Fruit fly (Drosophila melanogaster) whole organism, embryonic: ENCODE results near the gene CG1703.

Source experiments
- ATbp ChIP-seq: fragments of 200-800 bp; sonication (Bioruptor generic); optimal IDR thresholded peaks from 2 replicates; lab custom pipeline; 2017; ENCODE audit warnings: missing biosample characterization, mild to moderate bottlenecking, missing genetic modification characterization, missing genetic modification reagents
- Atf3 ChIP-seq: fragments of 200-800 bp; sonication (Bioruptor generic); optimal IDR thresholded peaks from 3 replicates; lab custom pipeline; 2016; ENCODE audit warnings: missing biosample characterization, missing genetic modification characterization
- Atf6 ChIP-seq: fragments of 200-800 bp; sonication (Bioruptor generic); IDR thresholded peaks from 2 replicates; pipeline ENCODE4 v1.3.6; 2022; ENCODE audit warnings: missing biosample characterization, missing genetic modification characterization
- CG10147 ChIP-seq: fragments of 200-800 bp; sonication (Bioruptor generic); optimal IDR thresholded peaks from 2 replicates; lab custom pipeline; 2019; ENCODE audit warnings: missing biosample characterization, mild to moderate bottlenecking, missing genetic modification characterization, moderate library complexity
- CG10431 ChIP-seq: fragments of 200-800 bp; sonication (Bioruptor generic); optimal IDR thresholded peaks from 3 replicates; lab custom pipeline; 2018; ENCODE audit warnings: missing biosample characterization, mild to moderate bottlenecking, missing genetic modification characterization
- CG13123 ChIP-seq: fragments of 200-800 bp; sonication (Bioruptor generic); optimal IDR thresholded peaks from 2 replicates; lab custom pipeline; 2016; ENCODE audit warnings: missing biosample characterization, missing genetic modification characterization
- CG13296 ChIP-seq: fragments of 200-800 bp; sonication (Bioruptor generic); optimal IDR thresholded peaks from 3 replicates; lab custom pipeline; 2018; ENCODE audit warnings: missing biosample characterization, mild to moderate bottlenecking, missing genetic modification characterization
- CG13775 ChIP-seq: fragments of 200-800 bp; sonication (Bioruptor generic); optimal IDR thresholded peaks from 3 replicates; lab custom pipeline; 2017; ENCODE audit warnings: missing biosample characterization, mild to moderate bottlenecking, missing genetic modification characterization
- CG1529 ChIP-seq: fragments of 200-800 bp; sonication (Bioruptor generic); optimal IDR thresholded peaks from 3 replicates; lab custom pipeline; 2018; ENCODE audit warnings: missing biosample characterization, missing genetic modification characterization
- CG17328 ChIP-seq: fragments of 200-800 bp; sonication (Bioruptor generic); IDR thresholded peaks from 2 replicates; pipeline ENCODE4 v1.3.6; 2022; ENCODE audit warnings: missing biosample characterization, missing genetic modification characterization
- CG17802 ChIP-seq: fragments of 200-800 bp; sonication (Bioruptor generic); optimal IDR thresholded peaks from 2 replicates; lab custom pipeline; 2018; ENCODE audit warnings: missing biosample characterization, mild to moderate bottlenecking, missing genetic modification characterization, moderate library complexity
- CG18619 ChIP-seq: fragments of 200-800 bp; sonication (Bioruptor generic); optimal IDR thresholded peaks from 3 replicates; lab custom pipeline; 2017; ENCODE audit warnings: missing biosample characterization, mild to moderate bottlenecking, missing genetic modification characterization
- CG2875 ChIP-seq: fragments of 200-800 bp; sonication (Bioruptor generic); optimal IDR thresholded peaks from 2 replicates; lab custom pipeline; 2017; ENCODE audit warnings: missing biosample characterization, mild to moderate bottlenecking, missing genetic modification characterization, missing genetic modification reagents
- CG31224 ChIP-seq: fragments of 200-800 bp; sonication (Bioruptor generic); IDR thresholded peaks from 2 replicates; pipeline ENCODE4 v1.3.6; 2022; ENCODE audit warnings: missing biosample characterization, missing genetic modification characterization
- CG3163 ChIP-seq: fragments of 200-800 bp; sonication (Bioruptor generic); optimal IDR thresholded peaks from 3 replicates; lab custom pipeline; 2016; ENCODE audit warnings: missing biosample characterization, missing genetic modification characterization
- CG32772 ChIP-seq: fragments of 200-800 bp; sonication (Bioruptor generic); IDR thresholded peaks from 2 replicates; pipeline ENCODE4 v1.3.6; 2022; ENCODE audit warnings: missing biosample characterization, missing genetic modification characterization
- CG33557 ChIP-seq: fragments of 200-800 bp; sonication (Bioruptor generic); optimal IDR thresholded peaks from 2 replicates; lab custom pipeline; 2019; ENCODE audit warnings: missing biosample characterization, mild to moderate bottlenecking, missing genetic modification characterization, moderate library complexity
- CG34224 ChIP-seq: fragments of 200-800 bp; sonication (Bioruptor generic); IDR thresholded peaks from 3 replicates; pipeline ENCODE4 v1.3.6; 2022; ENCODE audit warnings: missing biosample characterization, missing genetic modification characterization; ENCODE audit not compliant: partially characterized antibody
- CG43689 ChIP-seq: fragments of 200-800 bp; sonication (Bioruptor generic); IDR thresholded peaks from 2 replicates; pipeline ENCODE4 v1.3.6; 2022; ENCODE audit warnings: missing biosample characterization, missing genetic modification characterization
- CG4404 ChIP-seq: fragments of 200-800 bp; sonication (Bioruptor generic); IDR thresholded peaks from 2 replicates; pipeline ENCODE4 v1.3.6; 2022; ENCODE audit warnings: missing biosample characterization, missing genetic modification characterization
- CG4424 ChIP-seq: fragments of 200-800 bp; sonication (Bioruptor generic); optimal IDR thresholded peaks from 3 replicates; lab custom pipeline; 2016; ENCODE audit warnings: missing biosample characterization, missing genetic modification characterization
- CG6272 ChIP-seq: fragments of 200-800 bp; sonication (Bioruptor generic); IDR thresholded peaks from 2 replicates; pipeline ENCODE4 v1.3.6; 2022; ENCODE audit warnings: missing biosample characterization, missing genetic modification characterization
- CG6765 ChIP-seq: fragments of 200-800 bp; sonication (Bioruptor generic); optimal IDR thresholded peaks from 3 replicates; lab custom pipeline; 2017; ENCODE audit warnings: missing biosample characterization, mild to moderate bottlenecking, missing genetic modification characterization
- CG8944 ChIP-seq: fragments of 200-800 bp; sonication (Bioruptor generic); optimal IDR thresholded peaks from 3 replicates; lab custom pipeline; 2016; ENCODE audit warnings: missing biosample characterization, missing genetic modification characterization
- CrebB ChIP-seq: fragments of 200-800 bp; sonication (Bioruptor generic); optimal IDR thresholded peaks from 3 replicates; lab custom pipeline; 2018; ENCODE audit warnings: missing biosample characterization, mild to moderate bottlenecking, missing genetic modification characterization
- HLH4C ChIP-seq: fragments of 200-800 bp; sonication (Bioruptor generic); IDR thresholded peaks from 3 replicates; pipeline ENCODE4 v1.3.6; 2022; ENCODE audit warnings: missing biosample characterization, missing genetic modification characterization; ENCODE audit not compliant: partially characterized antibody
- Hmr ChIP-seq: fragments of 200-800 bp; sonication (Bioruptor generic); optimal IDR thresholded peaks from 3 replicates; lab custom pipeline; 2017; ENCODE audit warnings: mild to moderate bottlenecking, missing biosample characterization, missing genetic modification reagents, missing genetic modification characterization
- Hr78 ChIP-seq, 2 experiments: fragments of 200-800 bp in 1 of 2; fragments of >200 bp in 1 of 2; sonication (Bioruptor generic) in 1 of 2; optimal IDR thresholded peaks; 2 replicates each; lab custom pipeline; 2017 to 2019; ENCODE audit warnings: missing biosample characterization in 2 of 2, missing genetic modification characterization in 2 of 2, mild to moderate bottlenecking in 1 of 2, moderate library complexity in 1 of 2
- NC2β ChIP-seq: fragments of 200-800 bp; sonication (Bioruptor generic); optimal IDR thresholded peaks from 2 replicates; lab custom pipeline; 2016; ENCODE audit warnings: missing biosample characterization, missing genetic modification characterization
- NK7.1 ChIP-seq: fragments of 200-800 bp; sonication (Bioruptor generic); optimal IDR thresholded peaks from 3 replicates; lab custom pipeline; 2016; ENCODE audit warnings: missing biosample characterization, missing genetic modification characterization
- NfI ChIP-seq: fragments of 200-800 bp; sonication (Bioruptor generic); optimal IDR thresholded peaks from 3 replicates; lab custom pipeline; 2018; ENCODE audit warnings: missing biosample characterization, mild to moderate bottlenecking, missing genetic modification characterization, moderate library complexity
- Sry-δ ChIP-seq: fragments of 200-800 bp; sonication (Bioruptor generic); optimal IDR thresholded peaks from 2 replicates; lab custom pipeline; 2016; ENCODE audit warnings: missing biosample characterization, missing genetic modification characterization
- Taf1 ChIP-seq: fragments of 200-800 bp; sonication (Bioruptor generic); IDR thresholded peaks from 2 replicates; pipeline ENCODE4 v1.3.6; 2022; ENCODE audit warnings: missing biosample characterization, missing genetic modification characterization
- amos ChIP-seq: fragments of 200-800 bp; sonication (Bioruptor generic); IDR thresholded peaks from 2 replicates; pipeline ENCODE4 v1.3.6; 2022; ENCODE audit warnings: missing biosample characterization, missing genetic modification characterization; ENCODE audit not compliant: partially characterized antibody
- ash1 ChIP-seq: fragments of 200-800 bp; sonication (Bioruptor generic); optimal IDR thresholded peaks from 2 replicates; lab custom pipeline; 2018; ENCODE audit warnings: missing biosample characterization, mild to moderate bottlenecking, missing genetic modification characterization
- bab2 ChIP-seq: fragments of 200-800 bp; sonication (Bioruptor generic); optimal IDR thresholded peaks from 2 replicates; lab custom pipeline; 2016; ENCODE audit warnings: missing biosample characterization, missing genetic modification characterization
- cg ChIP-seq: fragments of 200-800 bp; sonication (Bioruptor generic); optimal IDR thresholded peaks from 3 replicates; lab custom pipeline; 2019; ENCODE audit warnings: missing biosample characterization, mild to moderate bottlenecking, missing genetic modification characterization, moderate library complexity
- dm ChIP-seq: fragments of 200-800 bp; sonication (Bioruptor generic); optimal IDR thresholded peaks from 3 replicates; lab custom pipeline; 2016; ENCODE audit warnings: missing biosample characterization, missing genetic modification characterization
- dmrt99B ChIP-seq: fragments of 200-800 bp; sonication (Bioruptor generic); optimal IDR thresholded peaks from 2 replicates; lab custom pipeline; 2018; ENCODE audit warnings: missing biosample characterization, mild to moderate bottlenecking, missing genetic modification characterization, moderate library complexity
- eve ChIP-seq, 2 experiments: fragments of >200 bp; optimal IDR thresholded peaks; 2 replicates each; lab custom pipeline; 2017; ENCODE audit warnings: missing biosample characterization in 2 of 2, missing genetic modification characterization in 2 of 2
- fd64A ChIP-seq: fragments of 200-800 bp; sonication (Bioruptor generic); optimal IDR thresholded peaks from 3 replicates; lab custom pipeline; 2018; ENCODE audit warnings: missing biosample characterization, mild to moderate bottlenecking, missing genetic modification characterization
- fu2 ChIP-seq: fragments of 200-800 bp; sonication (Bioruptor generic); optimal IDR thresholded peaks from 2 replicates; lab custom pipeline; 2016; ENCODE audit warnings: missing biosample characterization, missing genetic modification characterization
- h ChIP-seq: fragments of >200 bp; optimal IDR thresholded peaks from 2 replicates; lab custom pipeline; 2017
- hb ChIP-seq: fragments of 200-800 bp; sonication (Bioruptor generic); IDR thresholded peaks from 3 replicates; pipeline ENCODE4 v1.3.6; 2022; ENCODE audit warnings: missing biosample characterization, missing genetic modification characterization; ENCODE audit not compliant: partially characterized antibody
- hth ChIP-seq: fragments of >200 bp; optimal IDR thresholded peaks from 2 replicates; lab custom pipeline; 2017; ENCODE audit warnings: inconsistent platforms
- insv ChIP-seq, 2 experiments: fragments of 200-800 bp; sonication (Bioruptor generic); optimal IDR thresholded peaks; 3 replicates each; lab custom pipeline; 2016 to 2018; ENCODE audit warnings: missing biosample characterization in 2 of 2, missing genetic modification characterization in 2 of 2
- jing ChIP-seq: fragments of 200-800 bp; sonication (Bioruptor generic); optimal IDR thresholded peaks from 2 replicates; lab custom pipeline; 2018; ENCODE audit warnings: missing biosample characterization, mild to moderate bottlenecking, missing genetic modification characterization
- nau ChIP-seq: fragments of 200-800 bp; sonication (Bioruptor generic); optimal IDR thresholded peaks from 3 replicates; lab custom pipeline; 2017; ENCODE audit warnings: missing biosample characterization, mild to moderate bottlenecking, missing genetic modification characterization, missing genetic modification reagents
- tin ChIP-seq: fragments of 200-800 bp; sonication (Bioruptor generic); optimal IDR thresholded peaks from 3 replicates; lab custom pipeline; 2016; ENCODE audit warnings: missing biosample characterization, missing genetic modification characterization
- tna ChIP-seq: fragments of 200-800 bp; sonication (Bioruptor generic); IDR thresholded peaks from 2 replicates; pipeline ENCODE4 v1.3.6; 2022; ENCODE audit warnings: missing biosample characterization, missing genetic modification characterization; ENCODE audit not compliant: partially characterized antibody
- trem ChIP-seq: fragments of 200-800 bp; optimal IDR thresholded peaks from 3 replicates; lab custom pipeline; 2019; ENCODE audit warnings: missing biosample characterization, mild to moderate bottlenecking, missing genetic modification characterization, moderate library complexity
- unpg ChIP-seq: fragments of 200-800 bp; sonication (Bioruptor generic); optimal IDR thresholded peaks from 3 replicates; lab custom pipeline; 2018; ENCODE audit warnings: missing biosample characterization, mild to moderate bottlenecking, missing genetic modification characterization, moderate library complexity

Gene CG1703

DNA sequence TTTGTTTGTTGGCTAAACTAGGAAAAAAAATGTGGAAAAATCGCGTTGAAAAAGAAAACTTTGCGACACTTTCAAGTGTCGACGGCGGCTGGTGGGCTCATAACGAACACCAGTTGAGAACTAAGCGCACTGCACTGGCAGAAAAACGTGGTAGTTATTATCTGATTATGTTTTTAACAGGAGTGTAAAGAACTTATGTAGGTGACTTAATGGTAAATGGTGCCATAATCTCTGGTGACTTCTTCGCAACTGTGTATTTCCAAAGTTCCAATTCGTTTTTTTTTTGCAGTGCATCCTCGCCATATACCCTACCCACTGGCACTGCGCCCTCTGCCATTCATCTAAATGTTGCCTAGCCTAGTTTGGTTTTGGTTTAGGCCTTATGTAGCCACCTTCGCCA, 41.3 kb downstream of the CG1703 start (continued):
- TF ChIP-seq Sry-δ (no peak), dmrt99B (peak; percentile 49), CG3163 (GFP tag; lab: Kevin White, UChicago) (no peak), NfI (GFP tag; lab: Kevin White, UChicago) (peak; percentile 20), CG4404 (GFP tag; lab: Robert Waterston, UW) (no peak), CG13296 (GFP tag; lab: Kevin White, UChicago) (no peak), CG13123 (GFP tag; lab: Kevin White, UChicago) (no peak), Atf3 (GFP tag; lab: Kevin White, UChicago) (no peak), amos (GFP tag; lab: Robert Waterston, UW) (no peak), CG2875 (GFP tag; lab: Kevin White, UChicago) (no peak), NC2β (GFP tag; lab: Kevin White, UChicago) (no peak), CG1529 (GFP tag; lab: Kevin White, UChicago) (no peak), CG6765 (GFP tag; lab: Kevin White, UChicago) (no peak), CG18619 (GFP tag; lab: Kevin White, UChicago) (no peak), CG43689 (GFP tag; lab: Robert Waterston, UW) (no peak), hb (no peak), trem (tag; lab: Kevin White, UChicago) (no peak), CG10431 (GFP tag; lab: Kevin White, UChicago) (no peak), CG17328 (GFP tag; lab: Robert Waterston, UW) (no peak), unpg (GFP tag; lab: Kevin White, UChicago) (peak; percentile 38), dm (GFP tag; lab: Kevin White, UChicago) (no peak), CG33557 (GFP tag; lab: Kevin White, UChicago) (no peak), fd64A (GFP tag; lab: Kevin White, UChicago) (no peak), cg (GFP tag; lab: Kevin White, UChicago) (no peak), CG31224 (no peak), CG13775 (GFP tag; lab: Kevin White, UChicago) (no peak), Atf6 (GFP tag; lab: Robert Waterston, UW) (no peak), fu2 (GFP tag; lab: Kevin White, UChicago) (no peak), bab2 (GFP tag; lab: Kevin White, UChicago) (peak; percentile 10), Taf1 (GFP tag; lab: Robert Waterston, UW) (no peak), h (lab: Kevin White, UChicago) (no peak), HLH4C (GFP tag; lab: Robert Waterston, UW) (no peak), CG32772 (GFP tag; lab: Robert Waterston, UW) (no peak), ATbp (peak; percentile 46), nau (no peak), tin (GFP tag; lab: Kevin White, UChicago) (peak; percentile 40), CG4424 (GFP tag; lab: Kevin White, UChicago) (peak; percentile 25), eve (GFP tag; optimal IDR thresholded peaks at IDR 0.05; lab: Kevin White, UChicago) (no peak), insv (GFP tag; optimal IDR thresholded peaks at IDR 0.05; lab: Kevin White, UChicago) (no peak), CG17802 (no peak), CG34224 (GFP tag; lab: Robert Waterston, UW) (no peak), Hr78 (GFP tag; optimal IDR thresholded peaks at IDR 0.05; lab: Kevin White, UChicago) (no peak), CG6272 (GFP tag; lab: Robert Waterston, UW) (no peak), CG10147 (GFP tag; lab: Kevin White, UChicago) (no peak), CrebB (tag; lab: Kevin White, UChicago) (no peak), NK7.1 (GFP tag; lab: Kevin White, UChicago) (no peak), tna (GFP tag; lab: Robert Waterston, UW) (no peak), CG8944 (GFP tag; lab: Kevin White, UChicago) (no peak), hth (no peak), jing (GFP tag; lab: Kevin White, UChicago) (no peak), ash1 (GFP tag; lab: Kevin White, UChicago) (no peak), Hmr (GFP tag; lab: Kevin White, UChicago) (no peak)
